Fruit fly (Drosophila melanogaster) whole organism, adult: ENCODE results near the gene Shawl.

Experiments
- CG12768 ChIP-seq: fragments of 200-800 bp; sonication (Bioruptor generic); optimal IDR thresholded peaks from 2 replicates; lab custom pipeline; 2017; ENCODE audit warnings: missing biosample characterization, missing genetic modification characterization, mild to moderate bottlenecking, moderate library complexity, missing genetic modification reagents
- CG1620 ChIP-seq: fragments of 200-800 bp; sonication (Bioruptor generic); optimal IDR thresholded peaks from 2 replicates; lab custom pipeline; 2016; ENCODE audit warnings: missing biosample characterization, missing genetic modification characterization
- CG5204 ChIP-seq: fragments of 200-800 bp; sonication (Bioruptor generic); optimal IDR thresholded peaks from 2 replicates; lab custom pipeline; 2016; ENCODE audit warnings: missing biosample characterization, missing genetic modification characterization
- CG7045 ChIP-seq: fragments of 200-800 bp; sonication (Bioruptor generic); optimal IDR thresholded peaks from 2 replicates; lab custom pipeline; 2017; ENCODE audit warnings: missing biosample characterization, mild to moderate bottlenecking, missing genetic modification characterization
- CG7101 ChIP-seq: fragments of 200-800 bp; sonication (Bioruptor generic); optimal IDR thresholded peaks from 2 replicates; lab custom pipeline; 2018; ENCODE audit warnings: missing biosample characterization, mild to moderate bottlenecking, missing genetic modification characterization, moderate library complexity
- Clk ChIP-seq: fragments of 200-800 bp; sonication (Bioruptor generic); optimal IDR thresholded peaks from 2 replicates; lab custom pipeline; 2017; ENCODE audit warnings: missing biosample characterization, missing genetic modification characterization
- Crg-1 ChIP-seq: fragments of 200-800 bp; sonication (Bioruptor generic); optimal IDR thresholded peaks from 2 replicates; lab custom pipeline; 2016; ENCODE audit warnings: missing biosample characterization, missing genetic modification characterization
- Hr96 ChIP-seq: fragments of 200-800 bp; sonication (Bioruptor generic); optimal IDR thresholded peaks from 2 replicates; lab custom pipeline; 2016; ENCODE audit warnings: missing biosample characterization, missing genetic modification characterization
- bab1 ChIP-seq: fragments of 200-800 bp; sonication (Bioruptor generic); optimal IDR thresholded peaks from 3 replicates; lab custom pipeline; 2019; ENCODE audit warnings: missing biosample characterization, mild to moderate bottlenecking, missing genetic modification characterization, moderate library complexity
- cnc ChIP-seq, 2 experiments: fragments of >200 bp; optimal IDR thresholded peaks; 2 replicates each; lab custom pipeline; 2017
- kay ChIP-seq: fragments of 200-800 bp; sonication (Bioruptor generic); peaks from one replicate; lab custom pipeline; 2016; ENCODE audit warnings: missing biosample characterization, missing genetic modification characterization, borderline replicate concordance
- ovo ChIP-seq: fragments of 200-800 bp; sonication (Bioruptor generic); optimal IDR thresholded peaks from 2 replicates; lab custom pipeline; 2016; ENCODE audit warnings: missing biosample characterization, missing genetic modification characterization
- pad ChIP-seq: fragments of 200-800 bp; sonication (Bioruptor generic); optimal IDR thresholded peaks from 3 replicates; lab custom pipeline; 2017; ENCODE audit warnings: missing biosample characterization, missing genetic modification characterization, mild to moderate bottlenecking, moderate library complexity, missing genetic modification reagents
- tj ChIP-seq: fragments of 200-800 bp; sonication (Bioruptor generic); optimal IDR thresholded peaks from 3 replicates; lab custom pipeline; 2017; ENCODE audit warnings: missing biosample characterization, mild to moderate bottlenecking, missing genetic modification characterization, moderate library complexity

- TF ChIP-seq kay (GFP tag; lab: Kevin White, UChicago) (no peak), CG1620 (GFP tag; lab: Kevin White, UChicago) (peak; percentile 4), cnc (optimal IDR thresholded peaks at IDR 0.05; lab: Kevin White, UChicago) (no peak), CG7045 (GFP tag; lab: Kevin White, UChicago) (no peak), ovo (GFP tag; lab: Kevin White, UChicago) (no peak), Clk (no peak), CG12768 (GFP tag; lab: Kevin White, UChicago) (peak; percentile 38), tj (GFP tag; lab: Kevin White, UChicago) (no peak), pad (GFP tag; lab: Kevin White, UChicago) (no peak), bab1 (no peak), Hr96 (GFP tag; lab: Kevin White, UChicago) (no peak), CG7101 (tag; lab: Kevin White, UChicago) (no peak), CG5204 (no peak), Crg-1 (GFP tag; lab: Kevin White, UChicago) (no peak)
Observed at dm6 chr2L:9333300-9333876, 81.6 kb downstream of the Shawl start, which contains the start of gene Eaat1.
